Fruit fly (Drosophila melanogaster): ENCODE measurements around the gene Plod.

Gene Plod

DNA sequence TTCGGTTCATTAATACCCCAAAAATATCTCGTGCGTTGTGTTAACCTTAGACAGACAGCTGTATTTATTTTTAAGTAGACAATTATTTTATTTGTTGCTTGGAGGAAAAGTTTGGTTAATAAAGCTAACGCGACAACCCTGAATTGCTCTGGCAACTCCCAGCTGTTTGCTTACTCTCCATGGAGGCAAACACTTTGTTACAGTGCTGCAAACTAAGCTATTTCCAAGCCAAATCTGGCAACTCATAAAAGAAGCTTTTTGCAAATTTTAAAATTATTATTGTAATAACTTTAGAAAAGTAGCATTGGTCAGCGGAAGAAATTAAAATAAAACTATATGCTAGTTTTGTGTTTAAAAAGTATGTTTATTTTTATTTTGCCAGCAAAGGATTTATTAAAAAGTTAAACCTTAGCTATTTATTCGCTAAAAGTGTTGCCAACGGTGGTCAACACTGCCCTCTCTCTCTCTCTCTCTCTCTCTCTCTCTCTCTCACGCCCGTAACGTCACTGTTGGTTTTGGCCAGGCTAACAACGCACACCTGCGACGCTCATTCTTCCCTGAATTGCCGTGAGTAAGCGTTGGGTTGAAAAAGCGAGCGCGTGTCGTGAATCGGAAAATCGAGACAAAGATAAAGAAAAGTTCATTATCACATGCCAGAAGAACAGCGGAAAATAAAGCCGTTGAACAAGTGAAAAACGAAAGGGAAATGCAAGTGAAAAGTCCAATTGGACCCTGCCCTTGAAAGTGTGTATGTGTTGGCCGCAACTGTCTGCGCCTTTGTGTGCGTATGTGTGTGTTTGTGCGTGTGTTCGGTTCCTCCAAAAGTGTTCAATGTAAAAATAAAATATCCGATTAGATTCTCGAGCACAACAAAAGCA, 9.7 kb upstream of the Plod start (continued):
- peak; percentile 96 for TF ChIP-seq Hr39 (GFP tag; optimal IDR thresholded peaks at IDR 0.05)
- peak; percentile 84 for TF ChIP-seq Eip93F (GFP tag; optimal IDR thresholded peaks at IDR 0.05)
- TF ChIP-seq CG8319 (GFP tag; optimal IDR thresholded peaks at IDR 0.05), result peak; percentile 92
- TF ChIP-seq Met (GFP tag; optimal IDR thresholded peaks at IDR 0.05), result peak; percentile 94
- peak; percentile 76 for TF ChIP-seq spab (GFP tag; optimal IDR thresholded peaks at IDR 0.05)
- peak; percentile 93 for TF ChIP-seq CG10631 (GFP tag; optimal IDR thresholded peaks at IDR 0.05)
- TF ChIP-seq fd59A (GFP tag; optimal IDR thresholded peaks at IDR 0.05), result peak; percentile 67
- peak; percentile 78 for TF ChIP-seq dac (GFP tag; optimal IDR thresholded peaks at IDR 0.05)
- peak; percentile 96 for TF ChIP-seq CG6792 (GFP tag; optimal IDR thresholded peaks at IDR 0.05)
- no peak for TF ChIP-seq CG4318 (GFP tag; optimal IDR thresholded peaks at IDR 0.05)
- peak; percentile 96 for TF ChIP-seq topi (GFP tag; optimal IDR thresholded peaks at IDR 0.05)
- peak; percentile 85 for TF ChIP-seq CG1621 (tag; optimal IDR thresholded peaks at IDR 0.05)
- TF ChIP-seq vri (GFP tag; optimal IDR thresholded peaks at IDR 0.05), result peak; percentile 92

DNA sequence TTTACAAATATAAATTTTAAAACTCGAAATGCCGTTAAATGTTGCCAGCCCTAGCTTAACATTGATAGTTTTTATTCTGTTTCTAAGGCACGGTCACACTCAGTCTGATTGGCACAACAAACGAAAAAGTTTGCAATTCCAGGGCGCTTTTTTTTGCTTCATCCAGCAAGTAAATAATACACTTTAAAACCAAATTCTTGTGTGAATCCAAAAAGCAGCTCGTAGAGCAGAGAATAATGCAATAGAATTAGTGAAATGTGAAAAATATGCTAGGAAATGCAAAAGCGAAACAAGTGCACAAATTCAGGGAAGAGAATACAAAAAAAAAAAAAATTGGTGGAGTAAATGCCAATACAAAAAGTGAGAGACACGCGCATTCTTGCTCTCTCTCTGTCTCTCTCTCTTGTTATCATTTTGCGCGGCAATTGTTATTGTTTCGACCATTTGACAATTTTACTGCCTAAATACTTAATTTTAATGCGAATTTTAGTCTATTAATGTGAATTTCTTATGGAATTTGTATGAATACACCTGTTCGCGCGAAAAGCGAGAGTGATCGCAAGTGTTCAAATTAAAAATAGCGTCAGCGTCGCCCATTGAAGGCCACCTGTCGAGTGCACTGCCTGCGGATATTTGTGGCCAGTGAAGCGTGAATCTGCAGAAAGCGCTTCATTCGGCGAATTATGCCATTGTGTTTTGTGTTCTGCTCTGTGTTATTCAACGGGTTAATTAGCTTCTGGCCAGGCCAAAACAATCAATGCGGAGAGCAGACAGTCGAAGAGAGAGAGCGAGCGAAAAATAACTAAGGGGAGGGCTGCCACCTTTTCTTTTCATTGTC, 8.8 kb upstream of the Plod start, which contains the start of gene CG42671:
TSS of gene CG42671 (plus strand) at position 100 of the 838 bp plus-strand sequence.
- peak; percentile 37 for TF ChIP-seq CG3032 (tag; optimal IDR thresholded peaks at IDR 0.05)
- peak; percentile 45 for TF ChIP-seq CG9139 (GFP tag; optimal IDR thresholded peaks at IDR 0.05)
- TF ChIP-seq ss (GFP tag; optimal IDR thresholded peaks at IDR 0.05), result peak in 1 of 2 experiments; percentile 10
- peak; percentile 32 for TF ChIP-seq CG6276 (GFP tag; optimal IDR thresholded peaks at IDR 0.05)
- TF ChIP-seq CG6808 (GFP tag; optimal IDR thresholded peaks at IDR 0.05), result peak; percentile 39
- TF ChIP-seq Hr39 (GFP tag; optimal IDR thresholded peaks at IDR 0.05), result no peak
- TF ChIP-seq Blimp-1 (GFP tag; optimal IDR thresholded peaks at IDR 0.05), result no peak
- peak; percentile 65 for TF ChIP-seq CG8119 (GFP tag; IDR thresholded peaks at IDR 0.05)
- TF ChIP-seq dsx (GFP tag; optimal IDR thresholded peaks at IDR 0.05; ENCODE audit: poor library complexity, severe bottlenecking), result peak; percentile 66
- no peak for TF ChIP-seq Ets96B (tag; optimal IDR thresholded peaks at IDR 0.05)
- peak; percentile 75 for TF ChIP-seq fkh (GFP tag; optimal IDR thresholded peaks at IDR 0.05)
- no peak for TF ChIP-seq topi (GFP tag; optimal IDR thresholded peaks at IDR 0.05)
- TF ChIP-seq acj6 (GFP tag; optimal IDR thresholded peaks at IDR 0.05), result no peak
- peak; percentile 50 for TF ChIP-seq CG16779 (tag; optimal IDR thresholded peaks at IDR 0.05)

DNA sequence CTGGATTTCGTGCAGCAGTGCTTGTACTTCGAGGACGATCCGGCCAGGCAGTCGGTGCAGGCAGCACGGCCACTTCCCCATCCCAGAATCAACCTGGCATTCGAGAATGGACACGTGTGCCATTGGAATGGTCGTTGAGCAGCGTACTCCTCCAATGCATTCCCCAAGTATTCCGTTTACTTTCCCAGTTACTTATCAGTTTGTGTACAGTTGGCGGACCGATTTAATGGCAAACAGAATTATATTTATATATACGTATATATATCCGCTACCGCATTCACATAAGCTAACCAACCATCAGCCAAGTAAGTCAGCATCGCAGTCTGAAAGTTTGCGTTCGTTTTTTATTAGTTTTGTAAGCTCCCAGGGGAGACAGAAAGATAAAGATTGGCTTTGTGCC, 7.8 kb upstream of the Plod start:
- TF ChIP-seq fkh (GFP tag; optimal IDR thresholded peaks at IDR 0.05) (no peak), Eip78C (GFP tag) (peak; percentile 67), CG6163 (GFP tag; IDR thresholded peaks at IDR 0.05) (no peak; the same call in 2 of the 3 replicates), lz (GFP tag; optimal IDR thresholded peaks at IDR 0.05) (no peak), CG9139 (GFP tag; optimal IDR thresholded peaks at IDR 0.05) (peak; percentile 21), achi (GFP tag; optimal IDR thresholded peaks at IDR 0.05) (no peak), CG6808 (GFP tag; optimal IDR thresholded peaks at IDR 0.05) (peak; percentile 38), CG10669 (GFP tag; optimal IDR thresholded peaks at IDR 0.05) (no peak), CG1621 (tag; optimal IDR thresholded peaks at IDR 0.05) (peak; percentile 4), net (GFP tag; optimal IDR thresholded peaks at IDR 0.05) (no peak), CG6854 (GFP tag; optimal IDR thresholded peaks at IDR 0.05) (peak; percentile 13), Ets21C (GFP tag; optimal IDR thresholded peaks at IDR 0.05) (no peak), CG7368 (GFP tag; optimal IDR thresholded peaks at IDR 0.05) (no peak), ss (GFP tag; optimal IDR thresholded peaks at IDR 0.05) (peak; percentile 27 to 63), Sox102F (GFP tag; optimal IDR thresholded peaks at IDR 0.05) (no peak), cyc (GFP tag; optimal IDR thresholded peaks at IDR 0.05) (no peak), svp (GFP tag) (no peak), CG11294 (GFP tag; IDR thresholded peaks at IDR 0.05) (no peak)
